Fruit fly (Drosophila melanogaster): Measurements from ENCODE around the gene cpx.

- TF ChIP-seq Myc (optimal IDR thresholded peaks at IDR 0.05) (no peak), pan (optimal IDR thresholded peaks at IDR 0.05) (no peak), Jra (GFP tag; optimal IDR thresholded peaks at IDR 0.05) (peak; percentile 41), Hr83 (GFP tag; optimal IDR thresholded peaks at IDR 0.05; ENCODE audit: poor library complexity, severe bottlenecking) (no peak), CG32264 (GFP tag; optimal IDR thresholded peaks at IDR 0.05) (no peak), CG9705 (GFP tag; optimal IDR thresholded peaks at IDR 0.05) (peak; percentile 38), br (GFP tag; optimal IDR thresholded peaks at IDR 0.05) (peak; percentile 2), OdsH (GFP tag; optimal IDR thresholded peaks at IDR 0.05) (peak; percentile 40), tai (GFP tag; optimal IDR thresholded peaks at IDR 0.05) (no peak), fru (GFP tag; optimal IDR thresholded peaks at IDR 0.05) (peak; percentile 36), Mio (GFP tag; optimal IDR thresholded peaks at IDR 0.05) (no peak), N (GFP tag; optimal IDR thresholded peaks at IDR 0.05) (no peak), Dfd (GFP tag; optimal IDR thresholded peaks at IDR 0.05) (peak; percentile 47)
Observed at dm6 chr3R:4243096-4243940, 36.7 kb upstream of the cpx start, which contains the start of gene CG34305.

Data from whole organism, wandering third instar larva.